Worm (Caenorhabditis elegans) whole organism, L4 larva: Measurements from ENCODE around the gene T19C3.6.

Source experiments
- F44E2.7 ChIP-seq: fragments of 200-800 bp; sonication (Bioruptor generic); IDR thresholded peaks from 2 replicates; pipeline ENCODE4 v2.1.2; 2022; ENCODE audit warnings: missing genetic modification characterization, missing compliant biosample characterization
- Y75B8A.6 ChIP-seq: fragments of 200-800 bp; sonication (Bioruptor generic); IDR thresholded peaks from 2 replicates; pipeline ENCODE4 v1.3.6; 2022; ENCODE audit warnings: missing genetic modification reagents, missing genetic modification characterization, missing compliant biosample characterization
- ZK546.5 ChIP-seq, 2 experiments: sonication (generic microtip); optimal IDR thresholded peaks; 2 replicates each; lab custom pipeline; 2017; ENCODE audit warnings: missing biosample characterization in 2 of 2, missing genetic modification characterization in 2 of 2
- aha-1 ChIP-seq: fragments of 150-350 bp; peaks from one replicate; lab custom pipeline; 2014; ENCODE audit warnings: missing biosample characterization, missing genetic modification characterization
- aly-2 ChIP-seq: sonication (generic microtip); optimal IDR thresholded peaks from 2 replicates; lab custom pipeline; 2018; ENCODE audit warnings: missing biosample characterization, missing genetic modification characterization
- arid-1 ChIP-seq: fragments of 200-800 bp; sonication (Bioruptor generic); conservative IDR thresholded peaks from 2 replicates; pipeline ENCODE4 v1.3.6; 2022; ENCODE audit warnings: missing genetic modification reagents, missing genetic modification characterization, missing compliant biosample characterization
- ceh-28 ChIP-seq: fragments of 150-350 bp; optimal IDR thresholded peaks from 2 replicates; lab custom pipeline; 2014; ENCODE audit warnings: missing biosample characterization, missing genetic modification reagents, missing genetic modification characterization
- ceh-62 ChIP-seq: sonication (generic microtip); optimal IDR thresholded peaks from 2 replicates; lab custom pipeline; 2017; ENCODE audit warnings: missing biosample characterization, missing genetic modification characterization
- ces-1 ChIP-seq: fragments of 150-350 bp; sonication (generic microtip); optimal IDR thresholded peaks from 4 replicates; lab custom pipeline; 2014; ENCODE audit warnings: missing biosample characterization, missing genetic modification reagents, missing genetic modification characterization
- cey-2 ChIP-seq: sonication (generic microtip); optimal IDR thresholded peaks from 3 replicates; lab custom pipeline; 2017; ENCODE audit warnings: missing genetic modification characterization, mild to moderate bottlenecking, missing compliant biosample characterization, antibody characterized with exemption, borderline replicate concordance; ENCODE audit not compliant: insufficient read depth
- ctbp-1 ChIP-seq: fragments of 200-800 bp; sonication (Bioruptor generic); IDR thresholded peaks from 2 replicates; pipeline ENCODE4 v1.3.6; 2022; ENCODE audit warnings: missing genetic modification reagents, missing genetic modification characterization, missing compliant biosample characterization
- daf-12 ChIP-seq: fragments of 150-350 bp; optimal IDR thresholded peaks from 2 replicates; lab custom pipeline; 2014; ENCODE audit warnings: missing biosample characterization, missing genetic modification reagents, missing genetic modification characterization
- daf-16 ChIP-seq, 3 experiments: sonication (generic microtip); optimal IDR thresholded peaks; 2 replicates each; lab custom pipeline; 2016 to 2017; ENCODE audit warnings: missing genetic modification characterization in 3 of 3, missing genetic modification reagents in 3 of 3, mild to moderate bottlenecking in 2 of 3, missing compliant biosample characterization in 2 of 3, missing biosample characterization in 1 of 3, moderate library complexity in 1 of 3
- dmd-6 ChIP-seq: fragments of 200-800 bp; sonication (Bioruptor generic); IDR thresholded peaks from 2 replicates; pipeline ENCODE4 v1.3.6; 2022; ENCODE audit warnings: missing genetic modification reagents, missing genetic modification characterization, missing compliant biosample characterization
- dmd-9 ChIP-seq: fragments of 200-800 bp; sonication (Bioruptor generic); IDR thresholded peaks from 2 replicates; pipeline ENCODE4 v1.3.6; 2022; ENCODE audit warnings: missing genetic modification reagents, missing genetic modification characterization, missing compliant biosample characterization
- gei-8 ChIP-seq: fragments of 200-800 bp; sonication (Bioruptor generic); optimal IDR thresholded peaks from 2 replicates; lab custom pipeline; 2018; ENCODE audit warnings: mild to moderate bottlenecking, missing genetic modification characterization, missing compliant biosample characterization
- hif-1 ChIP-seq, 2 experiments: sonication (generic microtip); optimal IDR thresholded peaks; 2 replicates each; lab custom pipeline; 2016 to 2017; ENCODE audit warnings: missing compliant biosample characterization in 2 of 2, missing genetic modification characterization in 2 of 2, missing genetic modification reagents in 2 of 2, missing genotype in 2 of 2, mild to moderate bottlenecking in 1 of 2
- jun-1 ChIP-seq: fragments of 150-350 bp; optimal IDR thresholded peaks from 2 replicates; lab custom pipeline; 2014; ENCODE audit warnings: missing biosample characterization, missing genetic modification reagents, missing genetic modification characterization
- lim-7 ChIP-seq: fragments of 200-800 bp; sonication (Bioruptor generic); IDR thresholded peaks from 2 replicates; pipeline ENCODE4 v1.3.6; 2022; ENCODE audit warnings: missing genetic modification characterization, missing compliant biosample characterization
- lin-1 ChIP-seq: fragments of 200-800 bp; sonication (Bioruptor generic); IDR thresholded peaks from 2 replicates; pipeline ENCODE4 v1.3.6; 2022; ENCODE audit warnings: missing genetic modification reagents, missing genetic modification characterization, missing compliant biosample characterization
- lin-13 ChIP-seq: fragments of 150-350 bp; optimal IDR thresholded peaks from 2 replicates; lab custom pipeline; 2014; ENCODE audit warnings: missing biosample characterization, missing genetic modification reagents, missing genetic modification characterization
- lin-29 ChIP-seq: fragments of 200-800 bp; sonication (Bioruptor generic); IDR thresholded peaks from 2 replicates; pipeline ENCODE4 v1.3.6; 2022; ENCODE audit warnings: missing genetic modification reagents, missing genetic modification characterization, missing compliant biosample characterization
- lin-38 ChIP-seq: fragments of 200-800 bp; sonication (Bioruptor generic); IDR thresholded peaks from 2 replicates; pipeline ENCODE4 v1.3.6; 2022; ENCODE audit warnings: missing genetic modification reagents, missing genetic modification characterization, missing compliant biosample characterization
- lin-39 ChIP-seq: fragments of 150-350 bp; optimal IDR thresholded peaks from 2 replicates; lab custom pipeline; 2014; ENCODE audit warnings: missing biosample characterization, missing genetic modification reagents, missing genetic modification characterization
- madf-9 ChIP-seq: fragments of 200-800 bp; sonication (Bioruptor generic); conservative IDR thresholded peaks from 2 replicates; pipeline ENCODE4 v1.3.6; 2022; ENCODE audit warnings: missing genetic modification reagents, missing genetic modification characterization, missing compliant biosample characterization
- mdl-1 ChIP-seq, 2 experiments: fragments of 150-350 bp in 1 of 2; sonication (generic microtip) in 1 of 2; optimal IDR thresholded peaks; 2 replicates each; lab custom pipeline; 2014 to 2017; ENCODE audit warnings: missing biosample characterization in 2 of 2, missing genetic modification characterization in 2 of 2
- mdt-29 ChIP-seq: fragments of 200-800 bp; sonication (Bioruptor generic); IDR thresholded peaks from 2 replicates; pipeline ENCODE4 v1.3.6; 2022; ENCODE audit warnings: missing genetic modification reagents, missing genetic modification characterization, missing compliant biosample characterization
- mxl-2 ChIP-seq: fragments of 200-800 bp; sonication (Bioruptor generic); conservative IDR thresholded peaks from 2 replicates; pipeline ENCODE4 v1.3.6; 2022; ENCODE audit warnings: missing genetic modification reagents, missing genetic modification characterization, missing compliant biosample characterization
- nhr-111 ChIP-seq: fragments of 200-800 bp; sonication (Bioruptor generic); optimal IDR thresholded peaks from 2 replicates; lab custom pipeline; 2018; ENCODE audit warnings: mild to moderate bottlenecking, missing genetic modification characterization, missing compliant biosample characterization
- nhr-237 ChIP-seq: sonication (generic microtip); optimal IDR thresholded peaks from 2 replicates; lab custom pipeline; 2017; ENCODE audit warnings: missing biosample characterization, missing genetic modification characterization
- nhr-25 ChIP-seq: sonication (generic microtip); optimal IDR thresholded peaks from 2 replicates; lab custom pipeline; 2017; ENCODE audit warnings: missing genetic modification characterization, mild to moderate bottlenecking, missing compliant biosample characterization, antibody characterized with exemption, moderate library complexity, borderline replicate concordance; ENCODE audit not compliant: insufficient read depth
- nhr-41 ChIP-seq: fragments of 200-800 bp; sonication (Bioruptor generic); IDR thresholded peaks from 2 replicates; pipeline ENCODE4 v1.3.6; 2022; ENCODE audit warnings: missing genetic modification reagents, missing genetic modification characterization, missing compliant biosample characterization
- nhr-6 ChIP-seq: fragments of 150-350 bp; optimal IDR thresholded peaks from 2 replicates; lab custom pipeline; 2014; ENCODE audit warnings: missing biosample characterization, missing genetic modification characterization
- nhr-76 ChIP-seq: fragments of 150-350 bp; optimal IDR thresholded peaks from 2 replicates; lab custom pipeline; 2014; ENCODE audit warnings: missing biosample characterization, missing genetic modification characterization
- php-3 ChIP-seq: fragments of 200-800 bp; sonication (Bioruptor generic); IDR thresholded peaks from 2 replicates; pipeline ENCODE4 v1.3.6; 2022; ENCODE audit warnings: missing genetic modification reagents, missing genetic modification characterization, missing compliant biosample characterization
- pqm-1 ChIP-seq: sonication (generic microtip); optimal IDR thresholded peaks from 2 replicates; lab custom pipeline; 2017; ENCODE audit warnings: missing biosample characterization, missing genetic modification characterization
- saeg-2 ChIP-seq: fragments of 200-800 bp; sonication (Bioruptor generic); IDR thresholded peaks from 2 replicates; pipeline ENCODE4 v1.3.6; 2022; ENCODE audit warnings: missing genetic modification reagents, missing genetic modification characterization, missing compliant biosample characterization
- sdz-12 ChIP-seq: fragments of 200-800 bp; sonication (Bioruptor generic); optimal IDR thresholded peaks from 2 replicates; lab custom pipeline; 2018; ENCODE audit warnings: mild to moderate bottlenecking, missing genetic modification characterization, missing compliant biosample characterization
- unc-39 ChIP-seq: sonication (generic microtip); optimal IDR thresholded peaks from 2 replicates; lab custom pipeline; 2017; ENCODE audit warnings: missing biosample characterization, missing genetic modification characterization
- unc-62 ChIP-seq, 3 experiments: fragments of 150-350 bp in 1 of 3; sonication (generic microtip); optimal IDR thresholded peaks in 2 of 3; peaks in 1 of 3; 1 replicate in 1 of 3; 2 replicates in 2 of 3; lab custom pipeline; 2014 to 2017; ENCODE audit warnings: missing biosample characterization in 3 of 3, missing genetic modification characterization in 3 of 3, missing genetic modification reagents in 3 of 3, missing genotype in 1 of 3
- zag-1 ChIP-seq: fragments of 150-350 bp; optimal IDR thresholded peaks from 2 replicates; lab custom pipeline; 2014; ENCODE audit warnings: missing biosample characterization, missing genetic modification characterization
- zfp-2 ChIP-seq: sonication (generic microtip); optimal IDR thresholded peaks from 2 replicates; lab custom pipeline; 2016; ENCODE audit warnings: mild to moderate bottlenecking, missing genetic modification characterization, missing compliant biosample characterization
- ztf-7 ChIP-seq: fragments of 150-350 bp; optimal IDR thresholded peaks from 2 replicates; lab custom pipeline; 2014; ENCODE audit warnings: missing biosample characterization, missing genetic modification characterization

The T19C3.6 gene

DNA sequence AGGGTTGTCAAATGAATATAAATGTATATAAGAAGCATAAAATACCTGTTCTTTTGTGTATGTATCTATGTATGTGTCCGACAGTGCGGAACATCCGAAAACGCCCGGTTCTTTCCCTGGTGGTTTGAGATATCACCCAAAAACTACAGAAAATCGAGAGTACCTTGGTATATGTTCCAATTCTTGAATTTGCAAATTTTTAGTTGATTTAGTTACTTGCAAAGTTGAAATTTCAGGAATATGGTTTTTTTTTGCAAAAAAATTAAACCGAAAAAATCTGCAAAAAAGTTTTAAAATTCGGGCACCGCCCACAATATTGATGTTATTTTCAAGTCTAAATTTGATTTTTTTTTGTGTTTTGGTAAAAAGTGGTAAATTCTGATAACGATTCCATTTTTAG lies 13.9 kb downstream of the T19C3.6 start, which contains the start of gene T19C3.2:
TSS of gene T19C3.2 (minus strand) at position 101 of the 400 bp plus-strand sequence.
- TF ChIP-seq unc-39 (tag; lab: Kevin White, UChicago) (no peak), lin-39 (tag; lab: Kevin White, UChicago) (no peak), lim-7 (GFP tag; lab: Robert Waterston, UW) (no peak), ceh-28 (tag; lab: Kevin White, UChicago) (no peak), nhr-76 (tag; lab: Kevin White, UChicago) (no peak), php-3 (GFP tag; lab: Robert Waterston, UW) (no peak), arid-1 (GFP tag; lab: Robert Waterston, UW) (no peak), nhr-111 (GFP tag; lab: Kevin White, UChicago) (no peak), daf-16 (GFP tag; optimal IDR thresholded peaks at IDR 0.05; lab: Kevin White, UChicago) (no peak), daf-16 (tag; optimal IDR thresholded peaks at IDR 0.05; lab: Kevin White, UChicago) (no peak)

DNA sequence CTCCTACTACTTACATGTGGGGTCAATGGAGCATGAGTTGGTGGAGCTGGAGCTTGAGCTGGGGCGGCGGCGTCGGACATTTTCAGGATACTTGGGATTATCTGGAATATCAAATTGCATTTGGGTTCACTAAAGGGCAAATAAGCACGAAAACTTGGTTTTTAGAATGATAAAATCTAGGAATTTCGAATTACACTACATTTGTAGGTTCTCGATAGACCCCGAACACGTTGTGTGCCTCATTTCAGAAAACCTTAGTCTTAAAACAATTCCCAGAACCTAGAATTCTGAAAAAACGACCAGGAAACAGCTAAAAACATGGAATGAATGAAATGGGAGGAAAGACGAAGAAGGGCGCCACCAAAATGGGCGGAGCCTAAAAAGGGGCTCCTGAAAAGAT lies 16.9 kb downstream of the T19C3.6 start, which contains the start of gene T19C3.3:
TSS of gene T19C3.3 (minus strand) at position 101 of the 400 bp plus-strand sequence.
- no peak for TF ChIP-seq pqm-1 (tag; lab: Kevin White, UChicago)
- no peak for TF ChIP-seq zfp-2 (tag; lab: Kevin White, UChicago)
- no peak for TF ChIP-seq dmd-6 (GFP tag; lab: Robert Waterston, UW)
- no peak for TF ChIP-seq nhr-41
- no peak for TF ChIP-seq nhr-25 (tag; lab: Kevin White, UChicago)

ce11 chrIII:612759-613158 lies 18.6 kb downstream of the T19C3.6 start:
- TF ChIP-seq aha-1 (peak; percentile 81), hif-1 (tag; optimal IDR thresholded peaks at IDR 0.05; lab: Kevin White, UChicago) (no peak), unc-62 (GFP tag; optimal IDR thresholded peaks at IDR 0.05 in 1 of 2; lab: Kevin White, UChicago) (peak in 1 of 2 experiments; percentile 66), unc-62 (tag; optimal IDR thresholded peaks at IDR 0.05; lab: Kevin White, UChicago) (no peak)

DNA sequence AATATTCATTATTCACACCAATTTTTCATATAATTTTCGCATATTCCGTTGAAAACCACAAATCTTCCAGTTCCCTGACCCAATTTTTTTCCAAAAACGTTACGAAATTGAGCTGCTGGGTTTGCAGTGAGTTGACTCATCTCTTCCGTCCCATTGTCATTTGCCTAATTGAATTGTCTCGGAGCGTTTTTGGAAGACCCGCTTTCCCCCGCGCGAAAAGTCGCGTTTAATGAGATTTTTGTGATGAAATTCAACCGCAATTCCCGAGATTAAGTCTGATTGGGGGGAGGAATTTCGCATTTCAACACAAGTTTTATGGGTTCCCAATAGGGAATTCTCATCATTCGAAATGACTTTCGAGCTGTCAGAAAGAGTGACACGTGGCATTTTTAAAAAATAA lies 19.4 kb downstream of the T19C3.6 start:
- TF ChIP-seq jun-1 (tag; lab: Kevin White, UChicago) = no peak
- TF ChIP-seq gei-8 (GFP tag; lab: Kevin White, UChicago) = no peak
- TF ChIP-seq zag-1 (tag; lab: Kevin White, UChicago) = no peak
- TF ChIP-seq ceh-28 (tag; lab: Kevin White, UChicago) = no peak
- no peak for TF ChIP-seq nhr-237 (tag; lab: Kevin White, UChicago)
- no peak for TF ChIP-seq Y75B8A.6 (GFP tag; lab: Robert Waterston, UW)
- TF ChIP-seq sdz-12 (GFP tag; lab: Kevin White, UChicago) = no peak
- no peak for TF ChIP-seq ces-1 (GFP tag; lab: Kevin White, UChicago)
- TF ChIP-seq nhr-6 (tag; lab: Kevin White, UChicago) = no peak
- no peak for TF ChIP-seq lin-29 (GFP tag; lab: Robert Waterston, UW)
- no peak for TF ChIP-seq ctbp-1 (GFP tag; lab: Robert Waterston, UW)
- no peak for TF ChIP-seq ceh-62
- TF ChIP-seq daf-12 (tag; lab: Kevin White, UChicago) = no peak
- no peak for TF ChIP-seq ZK546.5 (tag; optimal IDR thresholded peaks at IDR 0.05; lab: Kevin White, UChicago)
- TF ChIP-seq mdt-29 (GFP tag; lab: Robert Waterston, UW) = no peak
- no peak for TF ChIP-seq dmd-6 (GFP tag; lab: Robert Waterston, UW)

DNA sequence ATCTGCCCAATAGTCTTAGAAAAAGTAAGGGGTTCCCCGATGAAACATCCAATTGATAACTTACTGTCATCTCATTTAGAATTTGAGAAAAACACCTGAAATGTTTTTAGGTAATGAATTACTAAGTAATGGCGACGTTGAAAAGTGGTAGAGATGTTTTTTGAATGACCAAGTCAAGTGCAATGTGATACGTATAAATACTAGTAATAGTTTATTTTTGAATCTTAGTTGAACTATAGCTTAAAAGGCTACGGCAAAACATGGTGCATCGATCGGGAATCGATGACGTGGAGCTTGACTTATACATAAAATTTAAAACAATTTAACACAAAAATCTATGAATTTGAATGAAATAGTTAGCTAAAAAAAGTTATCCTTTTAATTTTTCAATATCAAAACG lies 21.8 kb downstream of the T19C3.6 start, which contains the start of gene best-17:
TSS of gene best-17 (minus strand) at position 101 of the 400 bp plus-strand sequence.
- TF ChIP-seq lin-1 (GFP tag; lab: Robert Waterston, UW) (no peak), lin-38 (GFP tag; lab: Robert Waterston, UW) (no peak), unc-62 (GFP tag; optimal IDR thresholded peaks at IDR 0.05 in 1 of 2; lab: Kevin White, UChicago) (no peak), unc-62 (tag; optimal IDR thresholded peaks at IDR 0.05; lab: Kevin White, UChicago) (no peak), ztf-7 (tag; lab: Kevin White, UChicago) (no peak), cey-2 (tag; lab: Kevin White, UChicago) (no peak), dmd-9 (GFP tag; lab: Robert Waterston, UW) (no peak), aly-2 (no peak), saeg-2 (GFP tag; lab: Robert Waterston, UW) (no peak), mxl-2 (GFP tag; lab: Robert Waterston, UW) (no peak), lin-13 (no peak), sdz-12 (GFP tag; lab: Kevin White, UChicago) (no peak), F44E2.7 (GFP tag; lab: Robert Waterston, UW) (no peak), lin-39 (tag; lab: Kevin White, UChicago) (no peak), mdl-1 (tag; optimal IDR thresholded peaks at IDR 0.05; lab: Kevin White, UChicago) (no peak), madf-9 (GFP tag; lab: Robert Waterston, UW) (no peak), mdt-29 (GFP tag; lab: Robert Waterston, UW) (no peak)
